Worm (Caenorhabditis elegans): ENCODE measurements around the gene sams-3.

Gene sams-3

ce11 chrIV:5869354-5869753 lies 20.9 kb downstream of the sams-3 start:
- no peak for TF ChIP-seq ref-1 (GFP tag; conservative IDR thresholded peaks at IDR 0.05)
- no peak for TF ChIP-seq med-1 (GFP tag; optimal IDR thresholded peaks at IDR 0.05; ENCODE audit: insufficient read depth)
- TF ChIP-seq cog-1 (tag; optimal IDR thresholded peaks at IDR 0.05): no peak
- TF ChIP-seq ztf-23 (GFP tag; IDR thresholded peaks at IDR 0.05): no peak
- no peak for TF ChIP-seq klf-2 (GFP tag; conservative IDR thresholded peaks at IDR 0.05)
- TF ChIP-seq tab-1 (GFP tag; IDR thresholded peaks at IDR 0.05): no peak
- no peak for TF ChIP-seq flt-1 (GFP tag; IDR thresholded peaks at IDR 0.05)
- TF ChIP-seq T22C8.4 (GFP tag; IDR thresholded peaks at IDR 0.05): no peak
- TF ChIP-seq ztf-29 (GFP tag; IDR thresholded peaks at IDR 0.05): no peak

ce11 chrIV:5870072-5870471 lies 21.6 kb downstream of the sams-3 start, which contains the start of gene srv-17:
TSS of gene srv-17 (minus strand) at chrIV:5870172.
- TF ChIP-seq ref-1 (GFP tag; conservative IDR thresholded peaks at IDR 0.05): no peak
- no peak for TF ChIP-seq T22C8.4 (GFP tag; IDR thresholded peaks at IDR 0.05)
- no peak for TF ChIP-seq ztf-29 (GFP tag; IDR thresholded peaks at IDR 0.05)
- no peak for TF ChIP-seq tab-1 (GFP tag; IDR thresholded peaks at IDR 0.05)
- TF ChIP-seq cog-1 (tag; optimal IDR thresholded peaks at IDR 0.05): no peak
- no peak for TF ChIP-seq flt-1 (GFP tag; IDR thresholded peaks at IDR 0.05)

- TF ChIP-seq med-1 (GFP tag; optimal IDR thresholded peaks at IDR 0.05; ENCODE audit: insufficient read depth) (no peak), klf-2 (GFP tag; conservative IDR thresholded peaks at IDR 0.05) (no peak), flt-1 (GFP tag; IDR thresholded peaks at IDR 0.05) (no peak), tab-1 (GFP tag; IDR thresholded peaks at IDR 0.05) (no peak), cog-1 (tag; optimal IDR thresholded peaks at IDR 0.05) (no peak), T22C8.4 (GFP tag; IDR thresholded peaks at IDR 0.05) (no peak), ztf-23 (GFP tag; IDR thresholded peaks at IDR 0.05) (no peak), ztf-29 (GFP tag; IDR thresholded peaks at IDR 0.05) (no peak), ref-1 (GFP tag; conservative IDR thresholded peaks at IDR 0.05) (no peak)
Observed at ce11 chrIV:5873825-5874224, 25.4 kb downstream of the sams-3 start, which contains the start of gene srv-19. TSS of gene srv-19 (minus strand) at chrIV:5873925.

- TF ChIP-seq flt-1 (GFP tag; IDR thresholded peaks at IDR 0.05): no peak
- no peak for TF ChIP-seq ref-1 (GFP tag; conservative IDR thresholded peaks at IDR 0.05)
- no peak for TF ChIP-seq tab-1 (GFP tag; IDR thresholded peaks at IDR 0.05)
- no peak for TF ChIP-seq klf-2 (GFP tag; conservative IDR thresholded peaks at IDR 0.05)
- TF ChIP-seq med-1 (GFP tag; optimal IDR thresholded peaks at IDR 0.05; ENCODE audit: insufficient read depth): no peak
- TF ChIP-seq ztf-23 (GFP tag; IDR thresholded peaks at IDR 0.05): no peak
- TF ChIP-seq T22C8.4 (GFP tag; IDR thresholded peaks at IDR 0.05): no peak
- no peak for TF ChIP-seq cog-1 (tag; optimal IDR thresholded peaks at IDR 0.05)
- TF ChIP-seq ztf-29 (GFP tag; IDR thresholded peaks at IDR 0.05): no peak
Observed at ce11 chrIV:5877246-5877645, 28.8 kb downstream of the sams-3 start, which contains the start of gene srv-21. TSS of gene srv-21 (minus strand) at chrIV:5877346.

- TF ChIP-seq tab-1 (GFP tag; IDR thresholded peaks at IDR 0.05) (no peak), med-1 (GFP tag; optimal IDR thresholded peaks at IDR 0.05; ENCODE audit: insufficient read depth) (no peak), flt-1 (GFP tag; IDR thresholded peaks at IDR 0.05) (no peak), ztf-29 (GFP tag; IDR thresholded peaks at IDR 0.05) (no peak), cog-1 (tag; optimal IDR thresholded peaks at IDR 0.05) (no peak), ztf-23 (GFP tag; IDR thresholded peaks at IDR 0.05) (no peak), T22C8.4 (GFP tag; IDR thresholded peaks at IDR 0.05) (no peak)
Observed at ce11 chrIV:5879853-5880252, 31.4 kb downstream of the sams-3 start, which contains the start of gene srv-22. TSS of gene srv-22 (minus strand) at chrIV:5879953.

- no peak for TF ChIP-seq ztf-23 (GFP tag; IDR thresholded peaks at IDR 0.05)
- no peak for TF ChIP-seq med-1 (GFP tag; optimal IDR thresholded peaks at IDR 0.05; ENCODE audit: insufficient read depth)
- no peak for TF ChIP-seq ref-1 (GFP tag; conservative IDR thresholded peaks at IDR 0.05)
Observed at ce11 chrIV:5884500-5884899, 36.0 kb downstream of the sams-3 start, which contains the start of gene H04M03.11. TSS of gene H04M03.11 (minus strand) at chrIV:5884600.

ce11 chrIV:5885180-5885887 lies 36.9 kb downstream of the sams-3 start, which contains the start of gene glf-1:
TSS of gene glf-1 (plus strand) at chrIV:5885835.
- TF ChIP-seq ztf-29 (GFP tag; IDR thresholded peaks at IDR 0.05): no peak
- no peak for TF ChIP-seq flt-1 (GFP tag; IDR thresholded peaks at IDR 0.05)
- TF ChIP-seq tab-1 (GFP tag; IDR thresholded peaks at IDR 0.05): no peak
- TF ChIP-seq ref-1 (GFP tag; conservative IDR thresholded peaks at IDR 0.05): no peak
- no peak for TF ChIP-seq T22C8.4 (GFP tag; IDR thresholded peaks at IDR 0.05)
- no peak for TF ChIP-seq ztf-23 (GFP tag; IDR thresholded peaks at IDR 0.05)
- no peak for TF ChIP-seq cog-1 (tag; optimal IDR thresholded peaks at IDR 0.05)
- no peak for TF ChIP-seq klf-2 (GFP tag; conservative IDR thresholded peaks at IDR 0.05)
- no peak for TF ChIP-seq med-1 (GFP tag; optimal IDR thresholded peaks at IDR 0.05; ENCODE audit: insufficient read depth)

ce11 chrIV:5886605-5887004 lies 38.1 kb downstream of the sams-3 start:
- TF ChIP-seq cog-1 (tag; optimal IDR thresholded peaks at IDR 0.05) (no peak), tab-1 (GFP tag; IDR thresholded peaks at IDR 0.05) (no peak), ztf-29 (GFP tag; IDR thresholded peaks at IDR 0.05) (no peak), klf-2 (GFP tag; conservative IDR thresholded peaks at IDR 0.05) (no peak), flt-1 (GFP tag; IDR thresholded peaks at IDR 0.05) (no peak)

- TF ChIP-seq med-1 (GFP tag; optimal IDR thresholded peaks at IDR 0.05; ENCODE audit: insufficient read depth) (no peak), ztf-23 (GFP tag; IDR thresholded peaks at IDR 0.05) (no peak), ztf-29 (GFP tag; IDR thresholded peaks at IDR 0.05) (no peak), tab-1 (GFP tag; IDR thresholded peaks at IDR 0.05) (no peak)
Observed at ce11 chrIV:5891265-5891664, 42.8 kb downstream of the sams-3 start, which contains the start of gene H04M03.3. TSS of gene H04M03.3 (plus strand) at chrIV:5891565.

ce11 chrIV:5895190-5895589 lies 46.7 kb downstream of the sams-3 start, which contains the start of gene nspb-6:
TSS of gene nspb-6 (plus strand) at chrIV:5895490.
- TF ChIP-seq med-1 (GFP tag; optimal IDR thresholded peaks at IDR 0.05; ENCODE audit: insufficient read depth) (no peak), klf-2 (GFP tag; conservative IDR thresholded peaks at IDR 0.05) (no peak), ref-1 (GFP tag; conservative IDR thresholded peaks at IDR 0.05) (no peak), ztf-23 (GFP tag; IDR thresholded peaks at IDR 0.05) (no peak), ztf-29 (GFP tag; IDR thresholded peaks at IDR 0.05) (no peak), tab-1 (GFP tag; IDR thresholded peaks at IDR 0.05) (no peak), flt-1 (GFP tag; IDR thresholded peaks at IDR 0.05) (no peak), cog-1 (tag; optimal IDR thresholded peaks at IDR 0.05) (no peak), T22C8.4 (GFP tag; IDR thresholded peaks at IDR 0.05) (no peak)
